Worm (Caenorhabditis elegans): ENCODE data around the gene C11E4.6.

- TF ChIP-seq egl-27 (tag; optimal IDR thresholded peaks at IDR 0.05): no peak
- TF ChIP-seq isw-1 (GFP tag; IDR thresholded peaks at IDR 0.05): no peak
- TF ChIP-seq elt-2 (tag; optimal IDR thresholded peaks at IDR 0.05): peak; percentile 12
- no peak for TF ChIP-seq ceh-82 (tag; optimal IDR thresholded peaks at IDR 0.05)
- no peak for TF ChIP-seq fkh-4 (tag; optimal IDR thresholded peaks at IDR 0.05; ENCODE audit: borderline replicate concordance)
- TF ChIP-seq blmp-1 (tag; optimal IDR thresholded peaks at IDR 0.05): peak; percentile 16
- no peak for TF ChIP-seq nhr-237 (tag; optimal IDR thresholded peaks at IDR 0.05)
- TF ChIP-seq nhr-90 (tag; optimal IDR thresholded peaks at IDR 0.05; ENCODE audit: poor library complexity): no peak
- TF ChIP-seq nhr-11 (tag; optimal IDR thresholded peaks at IDR 0.05): no peak
- TF ChIP-seq nhr-47 (tag; optimal IDR thresholded peaks at IDR 0.05): no peak
- TF ChIP-seq ztf-4 (tag; optimal IDR thresholded peaks at IDR 0.05): no peak
Observed at ce11 chrX:9602625-9603024, 7.7 kb upstream of the C11E4.6 start.
